Fruit fly (Drosophila melanogaster): Measurements from ENCODE around the gene Usp32.

DNA sequence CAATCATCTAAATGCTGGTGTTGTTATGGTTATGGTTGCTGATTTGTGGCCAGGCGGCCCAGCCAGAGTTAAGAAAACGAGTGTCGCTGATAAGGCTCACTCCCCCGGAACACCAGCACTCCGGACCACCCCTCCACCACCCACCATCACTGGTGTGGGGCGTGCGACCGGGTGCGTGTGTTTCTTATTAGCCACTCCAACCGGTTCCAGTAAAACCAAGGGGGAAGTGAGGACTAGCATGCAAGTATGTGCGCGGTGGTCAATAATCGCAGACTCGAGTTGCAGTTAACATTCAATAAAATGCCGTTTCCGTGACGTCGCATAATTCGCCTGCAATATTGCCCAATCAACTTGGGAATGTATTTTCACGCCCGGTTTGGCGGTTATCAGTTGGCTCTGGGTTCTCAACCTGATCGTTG lies 1.5 kb downstream of the Usp32 start:
- TF ChIP-seq achi (GFP tag; optimal IDR thresholded peaks at IDR 0.05) (no peak), Sox102F (GFP tag; optimal IDR thresholded peaks at IDR 0.05) (no peak), Sox14 (GFP tag; optimal IDR thresholded peaks at IDR 0.05) (no peak), pdm3 (GFP tag; optimal IDR thresholded peaks at IDR 0.05) (no peak), lz (GFP tag; optimal IDR thresholded peaks at IDR 0.05) (no peak), CG11902 (GFP tag; optimal IDR thresholded peaks at IDR 0.05) (no peak), CG8319 (GFP tag; optimal IDR thresholded peaks at IDR 0.05) (no peak), CG6854 (GFP tag; optimal IDR thresholded peaks at IDR 0.05) (no peak), CG31627 (GFP tag; optimal IDR thresholded peaks at IDR 0.05) (no peak), ss (GFP tag; optimal IDR thresholded peaks at IDR 0.05) (no peak)
